Worm (Caenorhabditis elegans): ENCODE data around the gene btb-10.
"Not testable (repeated sequence)": the region's sequence is repeated elsewhere in the genome, so short reads cannot be mapped to it uniquely, and the experiment has no call there.

Gene btb-10

DNA sequence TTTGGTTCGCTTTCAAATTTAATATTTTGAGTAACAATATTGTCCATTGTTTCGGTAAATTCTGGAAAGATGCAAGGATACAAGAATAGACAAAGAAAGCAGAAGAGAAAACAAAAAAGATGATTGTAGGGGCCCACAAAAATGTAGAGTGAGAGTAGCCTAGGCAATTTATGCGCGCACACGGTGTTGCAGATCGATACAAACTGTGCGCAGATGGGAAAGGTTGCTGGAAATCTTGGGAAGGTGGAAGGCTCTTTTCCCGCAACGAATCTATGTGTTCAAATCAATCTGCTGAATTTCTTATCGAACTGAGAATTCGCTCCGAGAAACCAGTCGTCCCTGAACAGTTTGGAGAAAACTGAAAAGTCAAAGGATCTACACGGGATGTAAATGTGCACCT is at the start of gene btb-10:
btb-10 (minus strand) TSS at position 101 of the 400 bp plus-strand sequence.
- not testable (repeated sequence) for TF ChIP-seq lim-6, ref-2, nhr-11 (tag; optimal IDR thresholded peaks at IDR 0.05)

DNA sequence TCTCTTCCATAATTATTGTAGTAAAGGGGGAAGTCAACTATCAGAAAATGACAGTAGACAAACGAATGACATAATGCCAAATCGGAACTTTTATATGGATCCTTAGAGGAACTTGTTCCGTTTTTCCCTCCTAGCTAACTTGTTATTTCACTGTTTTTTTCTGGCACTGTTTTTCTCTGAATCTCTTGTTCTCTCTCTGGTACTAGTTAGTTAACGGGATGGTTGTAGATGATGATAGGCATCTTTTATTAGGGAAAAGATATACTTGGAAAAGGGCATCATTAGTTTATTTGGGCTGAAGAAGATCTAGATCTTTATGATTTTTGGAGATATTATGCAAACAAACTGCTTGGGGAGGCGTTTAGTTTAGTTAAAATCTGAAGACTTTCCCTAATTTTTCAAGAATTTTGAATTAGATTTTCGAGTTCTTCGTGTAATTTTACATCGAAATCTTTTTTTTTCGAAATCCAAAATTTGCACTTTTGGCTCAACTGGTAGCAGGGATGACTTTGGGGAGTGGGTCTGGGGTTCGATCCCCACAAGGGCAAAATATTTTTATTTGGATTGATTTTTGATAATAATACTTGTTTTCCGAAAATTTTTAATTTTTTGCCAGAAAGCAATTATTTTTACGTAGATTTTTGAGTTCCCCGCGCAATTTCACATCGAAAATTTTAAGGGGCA is 46.5 kb upstream of the btb-10 start, which contains the start of gene col-40:
col-40 (minus strand) TSS at position 51 of the 684 bp plus-strand sequence.
- no peak for TF ChIP-seq ceh-31 (tag; optimal IDR thresholded peaks at IDR 0.05)
- no peak for TF ChIP-seq ceh-45 (GFP tag; IDR thresholded peaks at IDR 0.05)
- no peak for TF ChIP-seq C08G9.2 (tag; optimal IDR thresholded peaks at IDR 0.05)
- no peak for TF ChIP-seq Y22D7AL.16 (tag; optimal IDR thresholded peaks at IDR 0.05)
- TF ChIP-seq ceh-2 (tag; optimal IDR thresholded peaks at IDR 0.05) = no peak
- TF ChIP-seq pqm-1 (tag; optimal IDR thresholded peaks at IDR 0.05) = no peak
- no peak for TF ChIP-seq unc-86 (tag; optimal IDR thresholded peaks at IDR 0.05)
- no peak for TF ChIP-seq elt-4 (tag; optimal IDR thresholded peaks at IDR 0.05)
- no peak for TF ChIP-seq ceh-24 (tag; optimal IDR thresholded peaks at IDR 0.05)
- TF ChIP-seq rnt-1 (tag; optimal IDR thresholded peaks at IDR 0.05) = no peak
- TF ChIP-seq madf-2 (tag; optimal IDR thresholded peaks at IDR 0.05) = no peak
- TF ChIP-seq K02D7.2 (tag; optimal IDR thresholded peaks at IDR 0.05) = no peak
- no peak for TF ChIP-seq pax-1 (tag; optimal IDR thresholded peaks at IDR 0.05)
- no peak for TF ChIP-seq gmeb-2 (tag; optimal IDR thresholded peaks at IDR 0.05)
- no peak for TF ChIP-seq odd-2 (tag; optimal IDR thresholded peaks at IDR 0.05)
- TF ChIP-seq ztf-16 (tag; optimal IDR thresholded peaks at IDR 0.05) = no peak
- no peak for TF ChIP-seq C38D4.7 (GFP tag; optimal IDR thresholded peaks at IDR 0.05)

DNA sequence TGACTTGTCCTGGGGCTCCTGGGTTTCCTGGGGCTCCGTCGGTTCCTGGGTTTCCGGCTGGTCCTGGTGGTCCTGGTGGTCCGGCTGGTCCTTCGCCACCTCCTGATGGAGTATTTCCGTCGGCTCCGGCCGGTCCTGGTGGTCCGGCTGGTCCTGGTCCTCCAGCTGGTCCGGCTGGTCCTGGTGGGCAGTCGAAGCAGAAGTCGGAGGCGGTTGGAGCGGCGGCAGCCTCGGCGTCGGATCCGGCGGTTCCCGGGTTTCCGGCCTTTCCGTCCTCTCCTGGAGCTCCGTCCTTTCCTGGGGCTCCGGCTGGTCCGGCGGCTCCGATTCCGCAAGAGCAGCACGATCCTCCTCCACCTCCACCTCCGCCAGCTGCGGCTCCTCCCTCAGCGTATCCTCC is 44.7 kb upstream of the btb-10 start:
- TF ChIP-seq syd-9 (tag; optimal IDR thresholded peaks at IDR 0.05) (peak; percentile 38), pha-2 (tag; optimal IDR thresholded peaks at IDR 0.05) (no peak), pros-1 (tag; optimal IDR thresholded peaks at IDR 0.05) (no peak), fax-1 (tag; optimal IDR thresholded peaks at IDR 0.05) (no peak), npax-4 (tag; optimal IDR thresholded peaks at IDR 0.05) (no peak), dve-1 (tag; optimal IDR thresholded peaks at IDR 0.05) (no peak), rnt-1 (tag; optimal IDR thresholded peaks at IDR 0.05) (no peak), hlh-6 (tag; optimal IDR thresholded peaks at IDR 0.05) (peak; percentile 38), hlh-13 (GFP tag; optimal IDR thresholded peaks at IDR 0.05) (no peak), odd-2 (tag; optimal IDR thresholded peaks at IDR 0.05) (no peak), hlh-30 (tag; optimal IDR thresholded peaks at IDR 0.05; ENCODE audit: insufficient read depth) (no peak), ceh-30 (tag; optimal IDR thresholded peaks at IDR 0.05) (no peak), tbx-2 (tag; optimal IDR thresholded peaks at IDR 0.05) (no peak), T23F11.4 (GFP tag; optimal IDR thresholded peaks at IDR 0.05) (no peak), zip-5 (tag; optimal IDR thresholded peaks at IDR 0.05) (no peak), ceh-19 (GFP tag; optimal IDR thresholded peaks at IDR 0.05) (no peak), nfya-1 (tag; optimal IDR thresholded peaks at IDR 0.05) (no peak)

- no peak for TF ChIP-seq fkh-10 (GFP tag; optimal IDR thresholded peaks at IDR 0.05)
- no peak for TF ChIP-seq pax-1 (tag; optimal IDR thresholded peaks at IDR 0.05)
- no peak for TF ChIP-seq sox-4 (tag; optimal IDR thresholded peaks at IDR 0.05)
- TF ChIP-seq ceh-30 (tag; optimal IDR thresholded peaks at IDR 0.05) = no peak
- no peak for TF ChIP-seq T23F11.4 (GFP tag; optimal IDR thresholded peaks at IDR 0.05)
- no peak for TF ChIP-seq sox-2 (GFP tag; IDR thresholded peaks at IDR 0.05)
- TF ChIP-seq fax-1 (tag; optimal IDR thresholded peaks at IDR 0.05) = no peak
Measured at ce11 chrII:1104409-1104808, 43.8 kb upstream of the btb-10 start, which contains the start of gene T13B5.9. Gene T13B5.9 (minus strand): TSS chrII:1104509.
